Worm (Caenorhabditis elegans) whole organism, mixed stage, embryonic: ENCODE results near the gene nxf-1.

Experiments
- ceh-83 ChIP-seq: fragments of 200-800 bp; sonication (Bioruptor generic); optimal IDR thresholded peaks from 2 replicates; lab custom pipeline; 2018; ENCODE audit warnings: mild to moderate bottlenecking, missing genetic modification characterization, missing compliant biosample characterization
- drap-1 ChIP-seq: fragments of 200-800 bp; sonication (Bioruptor generic); optimal IDR thresholded peaks from 3 replicates; lab custom pipeline; 2018; ENCODE audit warnings: mild to moderate bottlenecking, missing genetic modification characterization, missing compliant biosample characterization
- elt-3 ChIP-seq: fragments of 150-350 bp; optimal IDR thresholded peaks from 2 replicates; lab custom pipeline; 2014; ENCODE audit warnings: missing biosample characterization, missing genetic modification characterization
- mep-1 ChIP-seq: fragments of 150-350 bp; optimal IDR thresholded peaks from 2 replicates; lab custom pipeline; 2017; ENCODE audit warnings: missing biosample characterization, missing genetic modification reagents, missing genetic modification characterization, inconsistent platforms
- nhr-12 ChIP-seq: fragments of 150-350 bp; optimal IDR thresholded peaks from 2 replicates; lab custom pipeline; 2014; ENCODE audit warnings: missing biosample characterization, missing genetic modification characterization
- nhr-237 ChIP-seq: fragments of 150-350 bp; optimal IDR thresholded peaks from 2 replicates; lab custom pipeline; 2014; ENCODE audit warnings: missing biosample characterization, missing genetic modification characterization
- tbx-8 ChIP-seq: fragments of 200-800 bp; sonication (Bioruptor generic); optimal IDR thresholded peaks from 2 replicates; lab custom pipeline; 2018; ENCODE audit warnings: mild to moderate bottlenecking, missing genetic modification characterization, moderate library complexity, missing compliant biosample characterization
- unc-62 ChIP-seq: fragments of 150-350 bp; optimal IDR thresholded peaks from 2 replicates; lab custom pipeline; 2014; ENCODE audit warnings: missing biosample characterization, missing genetic modification reagents, missing genetic modification characterization

- no peak for TF ChIP-seq nhr-237
- TF ChIP-seq drap-1 (GFP tag; lab: Kevin White, UChicago), result no peak
- no peak for TF ChIP-seq elt-3 (tag; lab: Kevin White, UChicago)
- no peak for TF ChIP-seq unc-62 (GFP tag; lab: Kevin White, UChicago)
- TF ChIP-seq nhr-12, result no peak
- no peak for TF ChIP-seq mep-1 (tag; lab: Kevin White, UChicago)
- no peak for TF ChIP-seq ceh-83 (GFP tag; lab: Kevin White, UChicago)
- no peak for TF ChIP-seq tbx-8 (GFP tag; lab: Kevin White, UChicago)
These were observed 23.0 kb downstream of the nxf-1 start, which contains the start of gene C15H11.10 for ce11 chrV:14391830-14392229.
